Fruit fly (Drosophila melanogaster): Measurements from ENCODE around the gene CG42788.

The CG42788 gene

dm6 chr3R:15092351-15092750 is 39.4 kb downstream of the CG42788 start:
- TF ChIP-seq CG7101 (tag; optimal IDR thresholded peaks at IDR 0.05) (no peak), Crg-1 (GFP tag; optimal IDR thresholded peaks at IDR 0.05) (no peak), CG5204 (GFP tag; optimal IDR thresholded peaks at IDR 0.05) (no peak), bab1 (GFP tag; optimal IDR thresholded peaks at IDR 0.05) (no peak), cic (GFP tag; optimal IDR thresholded peaks at IDR 0.05) (no peak), CG7045 (GFP tag; optimal IDR thresholded peaks at IDR 0.05) (no peak), Clk (GFP tag; optimal IDR thresholded peaks at IDR 0.05) (no peak), Hr96 (GFP tag; optimal IDR thresholded peaks at IDR 0.05) (no peak), tj (GFP tag; optimal IDR thresholded peaks at IDR 0.05) (no peak), ovo (GFP tag; optimal IDR thresholded peaks at IDR 0.05) (no peak), CG1620 (GFP tag; optimal IDR thresholded peaks at IDR 0.05) (no peak)

DNA sequence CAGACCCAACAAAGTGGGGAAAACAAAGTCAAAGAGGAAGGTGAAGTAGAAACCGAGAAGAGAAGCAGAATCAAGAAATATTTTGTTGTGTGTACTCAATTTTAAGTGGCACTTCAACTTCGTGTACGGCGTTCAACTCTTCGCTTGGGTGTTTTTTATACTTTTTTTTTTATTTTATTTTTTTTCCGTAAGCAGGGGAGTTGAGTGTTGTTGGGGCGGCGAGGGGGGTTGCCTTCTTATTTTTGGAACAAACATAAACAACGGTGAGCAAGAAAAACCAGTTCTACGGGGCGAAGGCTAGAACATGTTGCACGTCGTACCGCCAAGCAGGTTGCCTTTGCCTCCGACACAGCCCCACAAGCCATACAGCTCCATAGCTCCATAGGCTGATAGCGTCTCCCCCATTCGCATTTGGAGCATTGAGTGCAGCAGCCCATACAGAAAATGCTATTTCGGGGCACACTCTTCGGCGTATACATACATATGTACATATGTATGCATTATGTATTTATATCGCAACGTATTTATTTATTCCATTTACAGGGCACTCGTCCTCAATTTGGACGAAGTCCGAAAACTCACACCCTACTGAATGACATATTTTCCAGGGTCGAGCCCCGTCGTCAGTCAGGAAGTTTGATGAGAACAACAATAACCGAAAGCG is 39.9 kb downstream of the CG42788 start:
- no peak for TF ChIP-seq CG14711 (tag; optimal IDR thresholded peaks at IDR 0.05)
- TF ChIP-seq CG1620 (GFP tag; optimal IDR thresholded peaks at IDR 0.05) = no peak
- TF ChIP-seq toe (GFP tag; optimal IDR thresholded peaks at IDR 0.05) = no peak
- TF ChIP-seq pad (GFP tag; optimal IDR thresholded peaks at IDR 0.05) = no peak
- no peak for TF ChIP-seq Clk (GFP tag; optimal IDR thresholded peaks at IDR 0.05)
- no peak for TF ChIP-seq tj (GFP tag; optimal IDR thresholded peaks at IDR 0.05)
- TF ChIP-seq kay (GFP tag; ENCODE audit: borderline replicate concordance) = no peak
- no peak for TF ChIP-seq CG5204 (GFP tag; optimal IDR thresholded peaks at IDR 0.05)
- no peak for TF ChIP-seq cic (GFP tag; optimal IDR thresholded peaks at IDR 0.05)
- no peak for TF ChIP-seq Hr96 (GFP tag; optimal IDR thresholded peaks at IDR 0.05)
- no peak for TF ChIP-seq cnc (optimal IDR thresholded peaks at IDR 0.05)
- TF ChIP-seq CG7101 (tag; optimal IDR thresholded peaks at IDR 0.05) = no peak
- TF ChIP-seq ovo (GFP tag; optimal IDR thresholded peaks at IDR 0.05) = no peak
- no peak for TF ChIP-seq CG11617 (GFP tag; optimal IDR thresholded peaks at IDR 0.05)
- no peak for TF ChIP-seq CG7045 (GFP tag; optimal IDR thresholded peaks at IDR 0.05)
- TF ChIP-seq CG33017 (tag; optimal IDR thresholded peaks at IDR 0.05) = no peak
- TF ChIP-seq bab1 (GFP tag; optimal IDR thresholded peaks at IDR 0.05) = no peak
- no peak for TF ChIP-seq Crg-1 (GFP tag; optimal IDR thresholded peaks at IDR 0.05)
- no peak for TF ChIP-seq Mnt (GFP tag; optimal IDR thresholded peaks at IDR 0.05)

dm6 chr3R:15089922-15090261 is 41.8 kb downstream of the CG42788 start:
- no peak for TF ChIP-seq Crg-1 (GFP tag; optimal IDR thresholded peaks at IDR 0.05)
- TF ChIP-seq CG7101 (tag; optimal IDR thresholded peaks at IDR 0.05) = no peak
- TF ChIP-seq Clk (GFP tag; optimal IDR thresholded peaks at IDR 0.05) = no peak
- TF ChIP-seq ovo (GFP tag; optimal IDR thresholded peaks at IDR 0.05) = no peak
- TF ChIP-seq CG12768 (GFP tag; optimal IDR thresholded peaks at IDR 0.05) = no peak
- TF ChIP-seq CG33017 (tag; optimal IDR thresholded peaks at IDR 0.05) = no peak
- no peak for TF ChIP-seq CG1620 (GFP tag; optimal IDR thresholded peaks at IDR 0.05)
- no peak for TF ChIP-seq toe (GFP tag; optimal IDR thresholded peaks at IDR 0.05)
- no peak for TF ChIP-seq Hr96 (GFP tag; optimal IDR thresholded peaks at IDR 0.05)
- no peak for TF ChIP-seq tj (GFP tag; optimal IDR thresholded peaks at IDR 0.05)
- no peak for TF ChIP-seq kay (GFP tag; ENCODE audit: borderline replicate concordance)
- TF ChIP-seq CG11617 (GFP tag; optimal IDR thresholded peaks at IDR 0.05) = no peak
- no peak for TF ChIP-seq Mnt (GFP tag; optimal IDR thresholded peaks at IDR 0.05)

dm6 chr3R:15089250-15089921 is 42.3 kb downstream of the CG42788 start:
- TF ChIP-seq kay (GFP tag; ENCODE audit: borderline replicate concordance) (no peak), toe (GFP tag; optimal IDR thresholded peaks at IDR 0.05) (no peak), CG12768 (GFP tag; optimal IDR thresholded peaks at IDR 0.05) (no peak), Hr96 (GFP tag; optimal IDR thresholded peaks at IDR 0.05) (no peak), CG7101 (tag; optimal IDR thresholded peaks at IDR 0.05) (no peak), CG7045 (GFP tag; optimal IDR thresholded peaks at IDR 0.05) (no peak), CG14711 (tag; optimal IDR thresholded peaks at IDR 0.05) (no peak), Crg-1 (GFP tag; optimal IDR thresholded peaks at IDR 0.05) (no peak), tj (GFP tag; optimal IDR thresholded peaks at IDR 0.05) (no peak), Clk (GFP tag; optimal IDR thresholded peaks at IDR 0.05) (no peak), cnc (optimal IDR thresholded peaks at IDR 0.05) (no peak), CG1620 (GFP tag; optimal IDR thresholded peaks at IDR 0.05) (no peak), CG33017 (tag; optimal IDR thresholded peaks at IDR 0.05) (no peak), bab1 (GFP tag; optimal IDR thresholded peaks at IDR 0.05) (no peak), cic (GFP tag; optimal IDR thresholded peaks at IDR 0.05) (no peak), CG11617 (GFP tag; optimal IDR thresholded peaks at IDR 0.05) (no peak), ovo (GFP tag; optimal IDR thresholded peaks at IDR 0.05) (no peak), CG5204 (GFP tag; optimal IDR thresholded peaks at IDR 0.05) (no peak), pad (GFP tag; optimal IDR thresholded peaks at IDR 0.05) (no peak), Mnt (GFP tag; optimal IDR thresholded peaks at IDR 0.05) (no peak)

DNA sequence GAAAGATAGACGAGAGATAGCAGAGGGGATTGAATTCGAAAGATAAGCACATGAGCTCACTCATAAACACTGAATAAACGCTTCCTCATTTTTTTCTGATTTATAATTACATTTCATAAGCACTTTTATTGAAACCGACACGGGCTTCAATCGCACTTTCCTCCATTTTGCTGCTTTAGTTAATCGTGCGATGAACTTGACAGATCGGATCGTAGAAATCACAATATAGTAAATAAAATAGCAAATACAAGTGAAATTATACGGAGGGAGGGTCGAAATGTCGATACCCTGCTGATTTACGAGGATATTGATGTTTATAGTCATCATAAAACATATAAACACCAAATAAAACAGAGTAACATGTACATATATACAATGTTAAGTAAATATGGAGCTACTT is 43.5 kb downstream of the CG42788 start:
- TF ChIP-seq CG12768 (GFP tag; optimal IDR thresholded peaks at IDR 0.05) = no peak
- TF ChIP-seq tj (GFP tag; optimal IDR thresholded peaks at IDR 0.05) = peak; percentile 82
- no peak for TF ChIP-seq kay (GFP tag; ENCODE audit: borderline replicate concordance)

- TF ChIP-seq tj (GFP tag; optimal IDR thresholded peaks at IDR 0.05) (no peak), CG33017 (tag; optimal IDR thresholded peaks at IDR 0.05) (no peak), Clk (GFP tag; optimal IDR thresholded peaks at IDR 0.05) (no peak), cic (GFP tag; optimal IDR thresholded peaks at IDR 0.05) (no peak), CG5204 (GFP tag; optimal IDR thresholded peaks at IDR 0.05) (no peak), pad (GFP tag; optimal IDR thresholded peaks at IDR 0.05) (no peak), CG7101 (tag; optimal IDR thresholded peaks at IDR 0.05) (no peak), Mnt (GFP tag; optimal IDR thresholded peaks at IDR 0.05) (no peak), CG1620 (GFP tag; optimal IDR thresholded peaks at IDR 0.05) (no peak)
These were observed 44.0 kb downstream of the CG42788 start for dm6 chr3R:15087606-15088193.

Measured in whole organism, adult.